Worm (Caenorhabditis elegans): Measurements from ENCODE around the gene plc-4.

DNA sequence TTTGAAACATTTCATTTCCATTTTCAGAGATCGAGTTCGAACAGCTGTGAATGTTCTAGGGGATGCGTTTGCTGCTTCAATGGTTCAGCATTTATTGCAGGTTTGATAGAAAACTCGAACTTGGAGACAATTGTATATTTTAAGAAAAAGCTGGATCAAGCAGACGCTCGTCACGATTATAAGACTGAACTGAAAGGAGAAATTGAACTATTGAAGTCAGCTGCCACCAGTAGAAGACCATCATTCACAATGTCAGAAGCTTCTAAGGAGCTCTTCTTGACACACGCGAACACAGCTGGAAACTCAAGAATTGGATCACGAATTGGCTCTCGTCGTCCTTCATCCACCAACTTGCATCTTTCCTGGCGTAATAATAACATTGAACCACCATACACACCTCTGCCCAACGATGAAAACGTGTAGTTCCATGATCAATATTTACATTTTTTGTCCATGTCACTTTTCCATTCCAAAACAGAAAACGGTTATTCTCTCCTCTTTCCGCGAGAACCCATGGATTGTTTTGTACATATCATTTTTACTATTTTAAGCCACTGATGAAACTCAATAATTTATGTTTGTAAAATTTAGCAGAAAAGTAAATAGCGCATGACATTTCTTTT is 6.5 kb downstream of the plc-4 start:
- no peak for TF ChIP-seq ama-1 (optimal IDR thresholded peaks at IDR 0.05)
- no peak for TF ChIP-seq ceh-36 (tag; optimal IDR thresholded peaks at IDR 0.05)
- no peak for TF ChIP-seq tbx-37 (GFP tag; conservative IDR thresholded peaks at IDR 0.05)
- no peak for TF ChIP-seq hmg-4 (GFP tag; optimal IDR thresholded peaks at IDR 0.05)
- no peak for TF ChIP-seq tbx-11 (GFP tag; IDR thresholded peaks at IDR 0.05)
- TF ChIP-seq flt-1 (GFP tag; IDR thresholded peaks at IDR 0.05) = no peak

All from whole organism, early embryonic.